Worm (Caenorhabditis elegans) whole organism, young adult: ENCODE data around the gene zer-1.

ENCODE experiments used
- F39B2.1 ChIP-seq: fragments of 200-800 bp; sonication (Bioruptor generic); IDR thresholded peaks from 2 replicates; pipeline ENCODE4 v1.3.6; 2022; ENCODE audit warnings: missing genetic modification reagents, missing genetic modification characterization, missing compliant biosample characterization
- F49E8.2 ChIP-seq: sonication (generic microtip); optimal IDR thresholded peaks from 3 replicates; lab custom pipeline; 2017; ENCODE audit warnings: missing genetic modification characterization, mild to moderate bottlenecking, missing compliant biosample characterization, antibody characterized with exemption, moderate library complexity; ENCODE audit not compliant: insufficient read depth
- bed-2 ChIP-seq: fragments of 200-800 bp; sonication (Bioruptor generic); IDR thresholded peaks from 2 replicates; pipeline ENCODE4 v1.3.6; 2022; ENCODE audit warnings: missing genetic modification reagents, missing genetic modification characterization, missing compliant biosample characterization
- hrde-1 ChIP-seq: sonication (generic microtip); optimal IDR thresholded peaks from 2 replicates; lab custom pipeline; 2016; ENCODE audit warnings: missing genetic modification characterization, mild to moderate bottlenecking, missing compliant biosample characterization, moderate library complexity, missing genotype, missing genetic modification reagents, borderline replicate concordance
- sea-2 ChIP-seq: fragments of 200-800 bp; sonication (Bioruptor generic); IDR thresholded peaks from 2 replicates; pipeline ENCODE4 v1.3.6; 2022; ENCODE audit warnings: missing genetic modification characterization, missing compliant biosample characterization
- ztf-3 ChIP-seq: fragments of 200-800 bp; sonication (Bioruptor generic); optimal IDR thresholded peaks from 2 replicates; lab custom pipeline; 2018; ENCODE audit warnings: mild to moderate bottlenecking, missing genetic modification characterization, missing compliant biosample characterization

- TF ChIP-seq bed-2 (GFP tag; lab: Robert Waterston, UW) (no peak), F39B2.1 (GFP tag; lab: Robert Waterston, UW) (no peak), F49E8.2 (tag; lab: Kevin White, UChicago) (no peak), sea-2 (GFP tag; lab: Robert Waterston, UW) (no peak), ztf-3 (GFP tag; lab: Kevin White, UChicago) (no peak), hrde-1 (tag; lab: Kevin White, UChicago) (no peak)
Measured at ce11 chrIII:907990-908389, 21.4 kb upstream of the zer-1 start.
